Worm (Caenorhabditis elegans) whole organism, L1 larva: ENCODE results near the gene ZK105.3.
A peak's percentile ranks its signal among the peaks of the same experiment; 100 is the strongest.

ENCODE experiments used
- C16A3.4 ChIP-seq: fragments of 150-350 bp; optimal IDR thresholded peaks from 2 replicates; lab custom pipeline; 2014; ENCODE audit warnings: missing biosample characterization, missing genetic modification characterization
- F16B12.6 ChIP-seq: fragments of 150-350 bp; optimal IDR thresholded peaks from 2 replicates; lab custom pipeline; 2014; ENCODE audit warnings: missing biosample characterization, missing genetic modification characterization
- aly-2 ChIP-seq: fragments of 150-350 bp; optimal IDR thresholded peaks from 2 replicates; lab custom pipeline; 2014; ENCODE audit warnings: missing biosample characterization, missing genetic modification characterization
- ama-1 ChIP-seq: fragments of 150-350 bp; optimal IDR thresholded peaks from 2 replicates; lab custom pipeline; 2014
- blmp-1 ChIP-seq: fragments of 150-350 bp; optimal IDR thresholded peaks from 2 replicates; lab custom pipeline; 2014; ENCODE audit warnings: missing biosample characterization, missing genetic modification characterization
- ceh-82 ChIP-seq, 3 experiments: fragments of 150-350 bp in 1 of 3; sonication (generic microtip) in 2 of 3; optimal IDR thresholded peaks; 2 replicates each; lab custom pipeline; 2014 to 2017; ENCODE audit warnings: missing biosample characterization in 3 of 3, missing genetic modification characterization in 3 of 3
- dpl-1 ChIP-seq, 3 experiments: fragments of 150-350 bp in 2 of 3; sonication (generic microtip) in 1 of 3; optimal IDR thresholded peaks; 2 replicates each; lab custom pipeline; 2014 to 2017; ENCODE audit warnings: missing biosample characterization in 3 of 3, missing genetic modification characterization in 3 of 3, missing genetic modification reagents in 3 of 3
- dsc-1 ChIP-seq: sonication (generic microtip); optimal IDR thresholded peaks from 2 replicates; lab custom pipeline; 2016; ENCODE audit warnings: mild to moderate bottlenecking, missing genetic modification characterization, missing compliant biosample characterization
- efl-1 ChIP-seq, 4 experiments: fragments of 150-350 bp; optimal IDR thresholded peaks in 3 of 4; peaks in 1 of 4; 1 replicate in 1 of 4; 2 replicates in 3 of 4; lab custom pipeline; 2014; ENCODE audit warnings: missing biosample characterization in 2 of 4, missing genetic modification characterization in 2 of 4, missing genetic modification reagents in 2 of 4
- egl-13 ChIP-seq: sonication (generic microtip); optimal IDR thresholded peaks from 2 replicates; lab custom pipeline; 2016; ENCODE audit warnings: missing genotype, missing genetic modification reagents, missing genetic modification characterization, missing compliant biosample characterization
- elt-2 ChIP-seq: sonication (generic microtip); optimal IDR thresholded peaks from 2 replicates; lab custom pipeline; 2016; ENCODE audit warnings: missing genetic modification characterization, mild to moderate bottlenecking, inconsistent platforms, missing compliant biosample characterization, missing genetic modification reagents
- elt-3 ChIP-seq, 6 experiments: fragments of 150-350 bp in 1 of 6; sonication (generic microtip); optimal IDR thresholded peaks; 2 replicates each; lab custom pipeline; 2017 to 2018; ENCODE audit warnings: missing biosample characterization in 6 of 6, missing genetic modification characterization in 6 of 6, inconsistent platforms in 1 of 6
- ets-5 ChIP-seq: fragments of 200-800 bp; sonication (Bioruptor generic); IDR thresholded peaks from 2 replicates; pipeline ENCODE4 v1.3.6; 2022; ENCODE audit warnings: missing genetic modification characterization, missing compliant biosample characterization
- fkh-10 ChIP-seq: sonication (generic microtip); optimal IDR thresholded peaks from 2 replicates; lab custom pipeline; 2017; ENCODE audit warnings: missing biosample characterization, missing genetic modification reagents, missing genetic modification characterization
- fkh-8 ChIP-seq: sonication (generic microtip); optimal IDR thresholded peaks from 2 replicates; lab custom pipeline; 2016; ENCODE audit warnings: mild to moderate bottlenecking, missing genetic modification characterization, missing compliant biosample characterization
- fos-1 ChIP-seq: fragments of 150-350 bp; optimal IDR thresholded peaks from 2 replicates; lab custom pipeline; 2014; ENCODE audit warnings: missing biosample characterization, missing genetic modification characterization
- irx-1 ChIP-seq: sonication (generic microtip); optimal IDR thresholded peaks from 2 replicates; lab custom pipeline; 2016; ENCODE audit warnings: missing genetic modification characterization, missing compliant biosample characterization
- isw-1 ChIP-seq: fragments of 200-800 bp; sonication (Bioruptor generic); IDR thresholded peaks from 2 replicates; pipeline ENCODE4 v1.3.6; 2022; ENCODE audit warnings: missing genetic modification characterization, missing compliant biosample characterization
- jun-1 ChIP-seq: fragments of 150-350 bp; optimal IDR thresholded peaks from 2 replicates; lab custom pipeline; 2014; ENCODE audit warnings: missing biosample characterization, missing genetic modification reagents, missing genetic modification characterization
- lin-13 ChIP-seq: fragments of 150-350 bp; optimal IDR thresholded peaks from 2 replicates; lab custom pipeline; 2014; ENCODE audit warnings: missing biosample characterization, missing genetic modification reagents, missing genetic modification characterization
- lin-14 ChIP-seq: fragments of 200-800 bp; sonication (Bioruptor generic); optimal IDR thresholded peaks from 2 replicates; lab custom pipeline; 2018; ENCODE audit warnings: mild to moderate bottlenecking, missing genetic modification characterization, moderate library complexity, missing compliant biosample characterization
- lin-15B ChIP-seq: fragments of 150-350 bp; sonication (generic microtip); optimal IDR thresholded peaks from 3 replicates; lab custom pipeline; 2014; ENCODE audit warnings: missing biosample characterization, missing genetic modification characterization
- lin-35 ChIP-seq, 2 experiments: fragments of 150-350 bp; optimal IDR thresholded peaks; 2 replicates each; lab custom pipeline; 2014; ENCODE audit warnings: missing biosample characterization in 2 of 2, missing genetic modification characterization in 2 of 2, missing genetic modification reagents in 2 of 2
- lir-3 ChIP-seq: sonication (generic microtip); optimal IDR thresholded peaks from 2 replicates; lab custom pipeline; 2016; ENCODE audit warnings: mild to moderate bottlenecking, missing genetic modification characterization, moderate library complexity, missing compliant biosample characterization; ENCODE audit not compliant: poor library complexity
- mab-9 ChIP-seq: fragments of 200-800 bp; sonication (Bioruptor generic); IDR thresholded peaks from 2 replicates; pipeline ENCODE4 v1.3.6; 2022; ENCODE audit warnings: missing genetic modification reagents, missing genetic modification characterization, missing compliant biosample characterization
- mdl-1 ChIP-seq, 2 experiments: fragments of 150-350 bp; optimal IDR thresholded peaks; 2 replicates each; lab custom pipeline; 2014 to 2017; ENCODE audit warnings: missing biosample characterization in 2 of 2, missing genetic modification characterization in 2 of 2, inconsistent platforms in 1 of 2
- nhr-11 ChIP-seq: fragments of 150-350 bp; optimal IDR thresholded peaks from 2 replicates; lab custom pipeline; 2014; ENCODE audit warnings: missing biosample characterization, missing genetic modification characterization
- nhr-12 ChIP-seq: sonication (generic microtip); optimal IDR thresholded peaks from 2 replicates; lab custom pipeline; 2017; ENCODE audit warnings: missing biosample characterization, missing genetic modification characterization
- nhr-19 ChIP-seq: fragments of 200-800 bp; sonication (Bioruptor generic); conservative IDR thresholded peaks from 2 replicates; pipeline ENCODE4 v1.3.6; 2022; ENCODE audit warnings: missing genetic modification characterization, missing compliant biosample characterization
- nhr-20 ChIP-seq: sonication (generic microtip); optimal IDR thresholded peaks from 2 replicates; lab custom pipeline; 2016; ENCODE audit warnings: mild to moderate bottlenecking, missing genetic modification characterization, missing compliant biosample characterization
- nhr-237 ChIP-seq: fragments of 150-350 bp; optimal IDR thresholded peaks from 2 replicates; lab custom pipeline; 2014; ENCODE audit warnings: missing biosample characterization, missing genetic modification characterization
- nhr-28 ChIP-seq: fragments of 150-350 bp; optimal IDR thresholded peaks from 2 replicates; lab custom pipeline; 2014; ENCODE audit warnings: missing biosample characterization, missing genetic modification characterization
- nhr-47 ChIP-seq: sonication (generic microtip); optimal IDR thresholded peaks from 2 replicates; lab custom pipeline; 2016; ENCODE audit warnings: mild to moderate bottlenecking, missing genetic modification characterization, moderate library complexity, missing compliant biosample characterization
- nhr-71 ChIP-seq: sonication (generic microtip); optimal IDR thresholded peaks from 2 replicates; lab custom pipeline; 2016; ENCODE audit warnings: mild to moderate bottlenecking, missing genetic modification characterization, moderate library complexity, missing compliant biosample characterization
- nhr-85 ChIP-seq: sonication (generic microtip); peaks from one replicate; lab custom pipeline; 2016; ENCODE audit warnings: missing genetic modification characterization, inconsistent platforms, missing compliant biosample characterization
- pqm-1 ChIP-seq: sonication (generic microtip); optimal IDR thresholded peaks from 3 replicates; lab custom pipeline; 2017; ENCODE audit warnings: missing biosample characterization, missing genetic modification characterization
- rnt-1 ChIP-seq: sonication (generic microtip); optimal IDR thresholded peaks from 2 replicates; lab custom pipeline; 2016; ENCODE audit warnings: mild to moderate bottlenecking, missing genetic modification characterization, moderate library complexity, missing compliant biosample characterization
- skn-1 ChIP-seq: fragments of 150-350 bp; optimal IDR thresholded peaks from 2 replicates; lab custom pipeline; 2014; ENCODE audit warnings: missing biosample characterization, missing genetic modification characterization
- snpc-4 ChIP-seq: fragments of 150-350 bp; optimal IDR thresholded peaks from 2 replicates; lab custom pipeline; 2014; ENCODE audit warnings: missing biosample characterization, missing genetic modification characterization
- snu-23 ChIP-seq: sonication (generic microtip); optimal IDR thresholded peaks from 2 replicates; lab custom pipeline; 2016; ENCODE audit warnings: missing genetic modification characterization, missing compliant biosample characterization
- sox-4 ChIP-seq: sonication (generic microtip); optimal IDR thresholded peaks from 2 replicates; lab custom pipeline; 2016; ENCODE audit warnings: missing genetic modification characterization, missing compliant biosample characterization
- swsn-7 ChIP-seq: sonication (generic microtip); optimal IDR thresholded peaks from 2 replicates; lab custom pipeline; 2016; ENCODE audit warnings: missing genetic modification characterization, missing compliant biosample characterization
- tbx-2 ChIP-seq: sonication (generic microtip); optimal IDR thresholded peaks from 2 replicates; lab custom pipeline; 2016; ENCODE audit warnings: missing genetic modification characterization, missing compliant biosample characterization
- tlp-1 ChIP-seq: fragments of 150-350 bp; optimal IDR thresholded peaks from 2 replicates; lab custom pipeline; 2014; ENCODE audit warnings: missing biosample characterization, missing genetic modification characterization
- unc-130 ChIP-seq: fragments of 150-350 bp; optimal IDR thresholded peaks from 2 replicates; lab custom pipeline; 2017; ENCODE audit warnings: missing biosample characterization, missing genetic modification characterization, inconsistent platforms
- unc-86 ChIP-seq: sonication (generic microtip); optimal IDR thresholded peaks from 2 replicates; lab custom pipeline; 2016; ENCODE audit warnings: missing genetic modification characterization, missing compliant biosample characterization
- xbp-1 ChIP-seq: sonication (generic microtip); optimal IDR thresholded peaks from 2 replicates; lab custom pipeline; 2016; ENCODE audit warnings: missing genetic modification characterization, missing compliant biosample characterization
- zip-4 ChIP-seq: fragments of 200-800 bp; sonication (Bioruptor generic); optimal IDR thresholded peaks from 2 replicates; lab custom pipeline; 2018; ENCODE audit warnings: mild to moderate bottlenecking, missing genetic modification characterization, moderate library complexity, missing compliant biosample characterization
- ztf-4 ChIP-seq: fragments of 150-350 bp; optimal IDR thresholded peaks from 2 replicates; lab custom pipeline; 2014; ENCODE audit warnings: missing biosample characterization, missing genetic modification characterization

ZK105.3 gene

ce11 chrV:7730488-7730887 is 33.5 kb downstream of the ZK105.3 start (continued):
- peak; percentile 14 for TF ChIP-seq irx-1 (tag; lab: Kevin White, UChicago)

ce11 chrV:7733240-7733765 is 36.4 kb downstream of the ZK105.3 start:
- TF ChIP-seq ama-1 = peak; percentile 52
- no peak for TF ChIP-seq tlp-1

- TF ChIP-seq skn-1 (tag; lab: Kevin White, UChicago) (peak; percentile 91), elt-2 (tag; lab: Kevin White, UChicago) (no peak), snpc-4 (tag; lab: Kevin White, UChicago) (peak; percentile 38), fkh-8 (tag; lab: Kevin White, UChicago) (peak; percentile 52), swsn-7 (peak; percentile 62), unc-130 (peak; percentile 13), F16B12.6 (peak; percentile 5), nhr-20 (tag; lab: Kevin White, UChicago) (peak; percentile 57), tlp-1 (no peak), blmp-1 (peak; percentile 60), nhr-47 (tag; lab: Kevin White, UChicago) (peak; percentile 68), irx-1 (tag; lab: Kevin White, UChicago) (peak; percentile 26), elt-3 (tag; optimal IDR thresholded peaks at IDR 0.05; lab: Kevin White, UChicago) (peak in 2 of 6 experiments; percentile 15 to 59), fos-1 (peak; percentile 58), tbx-2 (tag; lab: Kevin White, UChicago) (peak; percentile 65), dsc-1 (tag; lab: Kevin White, UChicago) (peak; percentile 44), zip-4 (peak; percentile 65), ets-5 (GFP tag; lab: Robert Waterston, UW) (no peak), lin-14 (peak; percentile 70), lin-35 (GFP tag; optimal IDR thresholded peaks at IDR 0.05; lab: Kevin White, UChicago) (peak; percentile 96 to 98), snu-23 (peak; percentile 74), mdl-1 (tag; optimal IDR thresholded peaks at IDR 0.05; lab: Kevin White, UChicago) (peak in 1 of 2 experiments; percentile 67), nhr-28 (no peak), ztf-4 (tag; lab: Kevin White, UChicago) (no peak), nhr-85 (peak; percentile 80), unc-86 (tag; lab: Kevin White, UChicago) (peak; percentile 58), lin-15B (tag; lab: Kevin White, UChicago) (peak; percentile 43), mab-9 (GFP tag; lab: Robert Waterston, UW) (no peak), ceh-82 (tag; optimal IDR thresholded peaks at IDR 0.05; lab: Kevin White, UChicago) (peak; percentile 35 to 85 (median 62)), nhr-71 (tag; lab: Kevin White, UChicago) (peak; percentile 78), xbp-1 (tag; lab: Kevin White, UChicago) (peak; percentile 70), jun-1 (tag; lab: Kevin White, UChicago) (peak; percentile 63), rnt-1 (tag; lab: Kevin White, UChicago) (peak; percentile 63), pqm-1 (tag; lab: Kevin White, UChicago) (no peak), lir-3 (tag; lab: Kevin White, UChicago) (peak; percentile 18), sox-4 (tag; lab: Kevin White, UChicago) (no peak), C16A3.4 (tag; lab: Kevin White, UChicago) (peak; percentile 64), isw-1 (peak; percentile 56), dpl-1 (GFP tag; optimal IDR thresholded peaks at IDR 0.05; lab: Kevin White, UChicago) (peak; percentile 92 to 95 (median 93)), fkh-10 (GFP tag; lab: Kevin White, UChicago) (peak; percentile 3), nhr-11 (tag; lab: Kevin White, UChicago) (peak; percentile 4), lin-13 (GFP tag; lab: Kevin White, UChicago) (peak; percentile 9), nhr-19 (GFP tag; lab: Robert Waterston, UW) (peak; percentile 42), aly-2 (peak; percentile 2), nhr-12 (tag; lab: Kevin White, UChicago) (no peak), nhr-237 (tag; lab: Kevin White, UChicago) (no peak), egl-13 (tag; lab: Kevin White, UChicago) (no peak), efl-1 (optimal IDR thresholded peaks at IDR 0.05; lab: Kevin White, UChicago) (peak; percentile 83 to 96), efl-1 (GFP tag; optimal IDR thresholded peaks at IDR 0.05 in 1 of 2; lab: Kevin White, UChicago) (peak; percentile 96 to 99)
Measured at ce11 chrV:7734909-7735308, 38.0 kb downstream of the ZK105.3 start, which contains the start of gene clic-1. Gene clic-1 (minus strand): TSS chrV:7734911.
